Fruit fly (Drosophila melanogaster) whole organism, wandering third instar larva: Measurements from ENCODE around the gene Fam92.

Source experiments
- Abd-B ChIP-seq: fragments of >200 bp; optimal IDR thresholded peaks from 2 replicates; lab custom pipeline; 2017; ENCODE audit warnings: missing biosample characterization, missing genetic modification characterization
- CG32264 ChIP-seq: fragments of 200-800 bp; sonication (Bioruptor generic); optimal IDR thresholded peaks from 2 replicates; lab custom pipeline; 2016; ENCODE audit warnings: missing biosample characterization, missing genetic modification characterization
- CG9705 ChIP-seq: fragments of 200-800 bp; sonication (Bioruptor generic); optimal IDR thresholded peaks from 2 replicates; lab custom pipeline; 2018; ENCODE audit warnings: missing biosample characterization, mild to moderate bottlenecking, missing genetic modification characterization
- CrebA ChIP-seq: fragments of 200-800 bp; sonication (Bioruptor generic); optimal IDR thresholded peaks from 2 replicates; lab custom pipeline; 2016; ENCODE audit warnings: missing biosample characterization, mild to moderate bottlenecking, missing genetic modification characterization, borderline replicate concordance
- Dfd ChIP-seq: fragments of >200 bp; optimal IDR thresholded peaks from 2 replicates; lab custom pipeline; 2017; ENCODE audit warnings: missing biosample characterization, missing genetic modification characterization
- Dif ChIP-seq: fragments of 200-275, 200-300 bp; sonication (Bioruptor generic); optimal IDR thresholded peaks from 2 replicates; lab custom pipeline; 2018; ENCODE audit warnings: missing biosample characterization, missing genetic modification characterization; ENCODE audit not compliant: partially characterized antibody
- GATAd ChIP-seq: sonication (Bioruptor generic); optimal IDR thresholded peaks from 2 replicates; lab custom pipeline; 2016; ENCODE audit warnings: missing biosample characterization, missing genetic modification characterization
- HLH106 ChIP-seq: fragments of 200-800 bp; optimal IDR thresholded peaks from 3 replicates; lab custom pipeline; 2019; ENCODE audit warnings: missing biosample characterization, mild to moderate bottlenecking, missing genetic modification characterization, moderate library complexity
- Hnf4 ChIP-seq: fragments of 200-800 bp; sonication (Bioruptor generic); optimal IDR thresholded peaks from 2 replicates; lab custom pipeline; 2016; ENCODE audit warnings: missing biosample characterization, mild to moderate bottlenecking, missing genetic modification characterization
- Hr78 ChIP-seq: fragments of >200 bp; optimal IDR thresholded peaks from 2 replicates; lab custom pipeline; 2017; ENCODE audit warnings: missing biosample characterization, missing genetic modification characterization
- Hr83 ChIP-seq: fragments of 200-300 bp; sonication (Bioruptor generic); optimal IDR thresholded peaks from 2 replicates; lab custom pipeline; 2016; ENCODE audit warnings: missing biosample characterization, mild to moderate bottlenecking, missing genetic modification characterization, moderate library complexity; ENCODE audit not compliant: poor library complexity, severe bottlenecking
- Jra ChIP-seq: sonication (Bioruptor generic); optimal IDR thresholded peaks from 2 replicates; lab custom pipeline; 2016; ENCODE audit warnings: missing biosample characterization, missing genetic modification characterization
- Mio ChIP-seq: sonication (Bioruptor generic); optimal IDR thresholded peaks from 2 replicates; lab custom pipeline; 2016; ENCODE audit warnings: missing biosample characterization, missing genetic modification characterization
- Myc ChIP-seq: fragments of >200 bp; optimal IDR thresholded peaks from 2 replicates; lab custom pipeline; 2017
- N ChIP-seq: fragments of >200 bp; optimal IDR thresholded peaks from 2 replicates; lab custom pipeline; 2018; ENCODE audit warnings: missing biosample characterization, missing external identifiers, missing genetic modification characterization
- OdsH ChIP-seq: fragments of 200-800 bp; sonication (Bioruptor generic); optimal IDR thresholded peaks from 2 replicates; lab custom pipeline; 2016; ENCODE audit warnings: missing biosample characterization, mild to moderate bottlenecking, missing genetic modification characterization
- Rel ChIP-seq, 2 experiments: fragments of 200-800 bp; sonication (Bioruptor generic) in 1 of 2; optimal IDR thresholded peaks; 2 replicates in 1 of 2; 3 replicates in 1 of 2; lab custom pipeline; 2016 to 2019; ENCODE audit warnings: mild to moderate bottlenecking in 2 of 2, missing biosample characterization in 2 of 2, missing genetic modification characterization in 2 of 2, moderate library complexity in 1 of 2
- Sp1 ChIP-seq: fragments of 200-800 bp; sonication (Bioruptor generic); optimal IDR thresholded peaks from 3 replicates; lab custom pipeline; 2019; ENCODE audit warnings: missing biosample characterization, mild to moderate bottlenecking, missing genetic modification characterization, moderate library complexity
- Vsx2 ChIP-seq: fragments of 200-300, 225-300 bp; sonication (Bioruptor generic); optimal IDR thresholded peaks from 2 replicates; lab custom pipeline; 2018; ENCODE audit warnings: missing biosample characterization, missing genetic modification characterization; ENCODE audit not compliant: partially characterized antibody
- br ChIP-seq: fragments of 200-800 bp; sonication (Bioruptor generic); optimal IDR thresholded peaks from 2 replicates; lab custom pipeline; 2016; ENCODE audit warnings: missing biosample characterization, missing genetic modification characterization
- brk ChIP-seq: fragments of 200-800 bp; sonication (Bioruptor generic); optimal IDR thresholded peaks from 2 replicates; lab custom pipeline; 2016; ENCODE audit warnings: missing biosample characterization, mild to moderate bottlenecking, missing genetic modification characterization
- dl ChIP-seq, 2 experiments: fragments of 175-275, 200-275 bp in 1 of 2; fragments of 200-275 bp in 1 of 2; sonication (Bioruptor generic); optimal IDR thresholded peaks; lab custom pipeline; 2018; ENCODE audit warnings: mild to moderate bottlenecking in 2 of 2, missing biosample characterization in 2 of 2, missing genetic modification characterization in 2 of 2, moderate library complexity in 2 of 2; ENCODE audit not compliant: partially characterized antibody in 2 of 2, insufficient read depth in 1 of 2
- dmrt93B ChIP-seq: fragments of 200-800 bp; sonication (Bioruptor generic); optimal IDR thresholded peaks from 2 replicates; lab custom pipeline; 2018; ENCODE audit warnings: missing biosample characterization, mild to moderate bottlenecking, missing genetic modification characterization
- dsf ChIP-seq: sonication (Bioruptor generic); optimal IDR thresholded peaks from 2 replicates; lab custom pipeline; 2016; ENCODE audit warnings: missing biosample characterization, missing genetic modification characterization, borderline replicate concordance
- ey ChIP-seq: fragments of 200-800 bp; sonication (Bioruptor generic); optimal IDR thresholded peaks from 2 replicates; lab custom pipeline; 2016; ENCODE audit warnings: missing biosample characterization, missing genetic modification characterization
- foxo ChIP-seq, 2 experiments: fragments of 200-800 bp; sonication (Bioruptor generic); optimal IDR thresholded peaks; 2 replicates in 1 of 2; 3 replicates in 1 of 2; lab custom pipeline; 2016 to 2017; ENCODE audit warnings: missing biosample characterization in 2 of 2, missing genetic modification characterization in 2 of 2
- fru ChIP-seq: fragments of 200-800 bp; sonication (Bioruptor generic); optimal IDR thresholded peaks from 3 replicates; lab custom pipeline; 2016; ENCODE audit warnings: missing biosample characterization, mild to moderate bottlenecking, missing genetic modification characterization
- h ChIP-seq: fragments of 200-800 bp; sonication (Bioruptor generic); optimal IDR thresholded peaks from 3 replicates; lab custom pipeline; 2016; ENCODE audit warnings: missing biosample characterization, mild to moderate bottlenecking, missing genetic modification characterization
- jim ChIP-seq: fragments of 175-275, 200-325 bp; sonication (Bioruptor generic); optimal IDR thresholded peaks from 2 replicates; lab custom pipeline; 2016; ENCODE audit warnings: missing biosample characterization, mild to moderate bottlenecking, missing genetic modification characterization
- lola ChIP-seq: fragments of >200 bp; optimal IDR thresholded peaks from 2 replicates; lab custom pipeline; 2017; ENCODE audit warnings: missing biosample characterization, missing genetic modification characterization
- pan ChIP-seq: fragments of >200 bp; optimal IDR thresholded peaks from 2 replicates; lab custom pipeline; 2017
- psq ChIP-seq: fragments of 200-800 bp; sonication (Bioruptor generic); optimal IDR thresholded peaks from 3 replicates; lab custom pipeline; 2017; ENCODE audit warnings: missing biosample characterization, mild to moderate bottlenecking, missing genetic modification characterization, moderate library complexity
- rgr ChIP-seq: fragments of 200-800 bp; sonication (Bioruptor generic); optimal IDR thresholded peaks from 3 replicates; lab custom pipeline; 2016; ENCODE audit warnings: missing biosample characterization, mild to moderate bottlenecking, missing genetic modification characterization
- sage ChIP-seq: fragments of 200-800 bp; sonication (Bioruptor generic); optimal IDR thresholded peaks from 2 replicates; lab custom pipeline; 2016; ENCODE audit warnings: missing biosample characterization, mild to moderate bottlenecking, missing genetic modification characterization
- sv ChIP-seq: fragments of 200-800 bp; sonication (Bioruptor generic); optimal IDR thresholded peaks from 3 replicates; lab custom pipeline; 2016; ENCODE audit warnings: missing biosample characterization, missing genetic modification characterization
- tai ChIP-seq: sonication (Bioruptor generic); optimal IDR thresholded peaks from 2 replicates; lab custom pipeline; 2016; ENCODE audit warnings: missing biosample characterization, missing genetic modification characterization
- usp ChIP-seq: fragments of >200 bp; optimal IDR thresholded peaks from 2 replicates; lab custom pipeline; 2017; ENCODE audit warnings: missing biosample characterization, missing genetic modification characterization
- woc ChIP-seq: sonication (Bioruptor generic); optimal IDR thresholded peaks from 2 replicates; lab custom pipeline; 2016; ENCODE audit warnings: missing biosample characterization, mild to moderate bottlenecking, missing genetic modification characterization

The Fam92 gene

DNA sequence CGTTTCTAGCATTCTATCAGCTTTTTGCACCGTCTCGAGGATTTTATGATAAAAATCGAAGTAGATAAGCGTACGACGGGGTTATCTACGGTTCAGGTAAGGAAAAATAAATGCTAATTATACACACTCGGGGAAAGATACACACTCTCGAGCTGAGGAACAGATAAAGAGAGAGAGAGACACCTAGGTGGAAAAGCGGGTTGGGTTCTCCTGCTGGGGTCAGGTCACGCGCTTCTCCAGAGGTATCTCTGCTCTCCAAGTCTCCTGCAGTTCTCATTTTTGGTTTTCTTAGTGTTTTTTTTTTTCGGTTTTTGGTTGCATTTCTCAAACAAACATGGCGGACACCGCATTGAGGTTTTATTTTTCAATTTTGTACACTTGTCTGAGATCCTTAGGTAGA, 35.1 kb downstream of the Fam92 start:
- TF ChIP-seq lola (GFP tag; lab: Kevin White, UChicago) (no peak), usp (GFP tag; lab: Kevin White, UChicago) (no peak), Hr78 (GFP tag; lab: Kevin White, UChicago) (no peak), CG32264 (GFP tag; lab: Kevin White, UChicago) (no peak), Abd-B (GFP tag; lab: Kevin White, UChicago) (no peak), woc (no peak), Rel (GFP tag; optimal IDR thresholded peaks at IDR 0.05; lab: Kevin White, UChicago) (no peak), Rel (tag; optimal IDR thresholded peaks at IDR 0.05; lab: Kevin White, UChicago) (no peak), jim (GFP tag; lab: Kevin White, UChicago) (no peak), rgr (no peak), Vsx2 (GFP tag; lab: Kevin White, UChicago) (no peak), N (GFP tag; lab: Kevin White, UChicago) (no peak), CG9705 (GFP tag; lab: Kevin White, UChicago) (no peak), Hnf4 (GFP tag; lab: Kevin White, UChicago) (no peak), pan (lab: Kevin White, UChicago) (no peak), sage (GFP tag; lab: Kevin White, UChicago) (no peak), Myc (lab: Kevin White, UChicago) (no peak), Hr83 (GFP tag; lab: Kevin White, UChicago) (no peak), Dif (GFP tag; lab: Kevin White, UChicago) (no peak), br (GFP tag; lab: Kevin White, UChicago) (no peak)

DNA sequence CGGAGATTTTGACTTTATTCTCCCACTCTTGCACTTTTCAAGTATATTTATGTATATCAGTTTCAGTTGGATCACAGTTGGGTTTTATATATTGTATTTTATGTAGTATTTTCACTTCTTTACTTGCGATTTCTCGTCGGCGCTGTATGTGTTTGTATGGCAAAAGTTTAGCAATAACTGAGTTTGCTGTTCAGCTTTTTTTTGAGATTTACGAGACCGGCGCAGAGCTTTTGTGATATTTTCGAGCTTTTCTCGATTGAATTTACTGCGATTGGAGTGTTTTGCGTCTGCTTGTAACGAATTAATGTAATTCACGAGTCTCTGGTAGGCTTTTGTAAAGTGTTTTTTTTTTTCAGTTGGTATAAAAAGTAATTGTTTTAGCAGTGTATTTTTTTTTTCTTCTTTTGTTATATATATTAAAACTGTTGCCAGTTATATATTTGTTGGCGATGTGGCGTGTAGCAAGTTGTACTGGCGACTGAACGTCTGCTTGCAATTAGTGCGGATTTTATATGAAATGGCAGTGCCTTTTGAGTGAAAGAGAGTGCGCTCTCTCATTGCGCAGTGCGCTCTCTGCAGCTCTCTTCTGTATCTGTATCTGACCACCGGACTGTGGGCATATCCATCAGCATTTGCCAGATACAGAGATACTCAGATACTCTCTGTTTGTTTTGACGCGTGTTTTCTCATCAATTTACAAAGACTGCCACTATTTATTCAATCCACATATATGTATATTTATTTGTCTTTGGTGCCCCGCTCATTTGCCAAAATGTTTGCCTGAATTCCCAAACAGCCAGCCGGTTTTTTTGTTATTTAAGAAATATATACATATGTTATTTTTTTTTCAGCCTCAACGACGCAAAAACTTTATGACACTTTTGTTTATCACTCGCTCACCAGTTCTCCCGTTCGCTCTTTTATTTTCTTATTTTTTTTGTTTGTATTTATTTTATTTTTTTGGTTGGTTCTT, 36.3 kb downstream of the Fam92 start:
- TF ChIP-seq Myc (lab: Kevin White, UChicago) (no peak), GATAd (GFP tag; lab: Kevin White, UChicago) (peak; percentile 7), dl (GFP tag; optimal IDR thresholded peaks at IDR 0.05; lab: Kevin White, UChicago; ENCODE audit: insufficient read depth in 1 of 2, partially characterized antibody in 2 of 2) (peak; percentile 98), jim (GFP tag; lab: Kevin White, UChicago) (peak; percentile 71), Vsx2 (GFP tag; lab: Kevin White, UChicago) (peak; percentile 92), OdsH (GFP tag; lab: Kevin White, UChicago) (peak; percentile 84), woc (no peak), CG9705 (GFP tag; lab: Kevin White, UChicago) (peak; percentile 68), Hnf4 (GFP tag; lab: Kevin White, UChicago) (peak; percentile 80), Abd-B (GFP tag; lab: Kevin White, UChicago) (no peak), fru (GFP tag; lab: Kevin White, UChicago) (peak; percentile 72), Mio (GFP tag; lab: Kevin White, UChicago) (no peak), Jra (GFP tag; lab: Kevin White, UChicago) (peak; percentile 41), HLH106 (peak; percentile 59), psq (peak; percentile 70), sv (peak; percentile 15), usp (GFP tag; lab: Kevin White, UChicago) (no peak), Hr78 (GFP tag; lab: Kevin White, UChicago) (no peak), ey (GFP tag; lab: Kevin White, UChicago) (peak; percentile 39), CG32264 (GFP tag; lab: Kevin White, UChicago) (peak; percentile 40), lola (GFP tag; lab: Kevin White, UChicago) (no peak), br (GFP tag; lab: Kevin White, UChicago) (peak; percentile 72), Rel (GFP tag; optimal IDR thresholded peaks at IDR 0.05; lab: Kevin White, UChicago) (peak; percentile 75), Rel (tag; optimal IDR thresholded peaks at IDR 0.05; lab: Kevin White, UChicago) (peak; percentile 67), Hr83 (GFP tag; lab: Kevin White, UChicago) (peak; percentile 85), Sp1 (GFP tag; lab: Kevin White, UChicago) (peak; percentile 74), CrebA (GFP tag; lab: Kevin White, UChicago) (peak; percentile 85), Dif (GFP tag; lab: Kevin White, UChicago) (peak; percentile 99), h (peak; percentile 85), dmrt93B (GFP tag; lab: Kevin White, UChicago) (no peak), sage (GFP tag; lab: Kevin White, UChicago) (peak; percentile 82), Dfd (GFP tag; lab: Kevin White, UChicago) (no peak), brk (GFP tag; lab: Kevin White, UChicago) (peak; percentile 83), foxo (GFP tag; optimal IDR thresholded peaks at IDR 0.05; lab: Kevin White, UChicago) (peak; percentile 12 to 62), N (GFP tag; lab: Kevin White, UChicago) (no peak), tai (GFP tag; lab: Kevin White, UChicago) (peak; percentile 79), rgr (peak; percentile 84), pan (lab: Kevin White, UChicago) (no peak), dsf (GFP tag; lab: Kevin White, UChicago) (no peak)
